Fruit fly (Drosophila melanogaster): ENCODE data around the gene CG42393.
A peak's percentile ranks its signal among the peaks of the same experiment; 100 is the strongest.

Gene CG42393

DNA sequence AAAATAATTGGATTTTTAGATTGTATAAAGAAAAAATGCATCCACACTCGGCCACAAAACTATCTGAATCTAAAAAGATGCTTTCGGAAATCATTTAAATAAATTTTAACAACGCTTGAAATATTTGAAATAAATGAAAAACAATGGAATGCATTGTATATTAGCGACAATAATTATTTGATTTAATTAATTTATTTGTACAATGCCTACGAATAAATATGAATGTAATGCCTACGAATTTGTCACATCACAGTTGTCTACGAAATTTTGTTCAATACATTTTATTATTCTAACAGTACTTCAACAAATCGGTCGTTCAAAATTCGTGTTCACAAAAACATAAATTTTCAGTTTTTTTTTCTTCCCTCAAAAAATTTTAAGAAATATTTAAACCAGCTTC, 2.5 kb upstream of the CG42393 start, which contains the start of gene CG32192:
TSS of gene CG32192 (plus strand) at position 301 of the 400 bp plus-strand sequence.
- TF ChIP-seq CG17806 (tag; optimal IDR thresholded peaks at IDR 0.05) (no peak), CG8301 (tag; optimal IDR thresholded peaks at IDR 0.05) (no peak), CG4496 (GFP tag; IDR thresholded peaks at IDR 0.05) (no peak), EcR (GFP tag; optimal IDR thresholded peaks at IDR 0.05) (no peak), CG15710 (tag; optimal IDR thresholded peaks at IDR 0.05) (no peak), CG34367 (tag; optimal IDR thresholded peaks at IDR 0.05) (no peak), CG8159 (tag; optimal IDR thresholded peaks at IDR 0.05) (no peak), gl (tag; optimal IDR thresholded peaks at IDR 0.05) (no peak), Ets98B (GFP tag; IDR thresholded peaks at IDR 0.05) (no peak), CG13204 (GFP tag; optimal IDR thresholded peaks at IDR 0.05) (no peak), D1 (tag; optimal IDR thresholded peaks at IDR 0.05) (no peak), CG10348 (GFP tag; IDR thresholded peaks at IDR 0.05) (no peak), Snoo (tag; optimal IDR thresholded peaks at IDR 0.05) (no peak), CG12605 (GFP tag; IDR thresholded peaks at IDR 0.05) (no peak), rn (GFP tag; IDR thresholded peaks at IDR 0.05) (no peak), CG14655 (GFP tag; optimal IDR thresholded peaks at IDR 0.05) (no peak), Pif1A (GFP tag; optimal IDR thresholded peaks at IDR 0.05) (no peak), Pif1B (GFP tag; optimal IDR thresholded peaks at IDR 0.05) (no peak), CG32121 (GFP tag; IDR thresholded peaks at IDR 0.05) (no peak)

dm6 chr3L:18044333-18045043, 2.0 kb downstream of the CG42393 start:
- TF ChIP-seq CG32121 (GFP tag; IDR thresholded peaks at IDR 0.05) = 0 out of 2 replicates have a peak, but pooled peaks have one; percentile 39
- TF ChIP-seq CG14655 (GFP tag; optimal IDR thresholded peaks at IDR 0.05) = no peak

DNA sequence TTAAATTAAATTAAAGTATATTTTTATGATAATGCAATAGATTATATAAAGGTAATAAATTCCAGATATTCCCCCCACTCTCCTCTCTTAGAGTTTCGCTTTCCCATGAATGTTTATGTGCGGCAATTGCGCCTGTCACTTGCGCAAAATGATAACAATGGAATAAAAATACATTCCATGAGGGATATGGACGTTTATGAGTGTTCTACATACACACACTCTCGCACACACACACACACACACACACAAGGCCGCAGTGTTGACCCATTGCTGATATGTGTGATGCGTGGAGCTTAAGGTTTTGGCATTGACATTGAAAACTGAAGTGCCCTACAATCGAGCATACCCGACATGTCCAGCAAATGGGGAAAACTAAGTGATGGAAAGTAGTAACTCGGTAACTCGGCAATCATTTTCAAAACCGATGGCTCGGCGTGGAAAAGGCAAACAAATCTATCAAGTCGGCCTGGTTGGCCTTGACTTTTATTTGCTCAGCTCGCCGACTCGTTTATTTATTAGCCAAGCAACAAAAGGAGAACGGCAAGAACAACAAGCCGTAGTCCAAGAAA, 4.1 kb downstream of the CG42393 start:
- peak; percentile 25 for TF ChIP-seq CG8159 (tag; optimal IDR thresholded peaks at IDR 0.05)
- TF ChIP-seq Pif1B (GFP tag; optimal IDR thresholded peaks at IDR 0.05) = no peak
- no peak for TF ChIP-seq Ets98B (GFP tag; IDR thresholded peaks at IDR 0.05)
- no peak for TF ChIP-seq CG12605 (GFP tag; IDR thresholded peaks at IDR 0.05)
- peak; percentile 74 for TF ChIP-seq EcR (GFP tag; optimal IDR thresholded peaks at IDR 0.05)
- peak; percentile 17 for TF ChIP-seq CG15710 (tag; optimal IDR thresholded peaks at IDR 0.05)
- peak; percentile 14 for TF ChIP-seq CG17806 (tag; optimal IDR thresholded peaks at IDR 0.05)
- TF ChIP-seq CG32121 (GFP tag; IDR thresholded peaks at IDR 0.05) = no peak
- TF ChIP-seq CG13204 (GFP tag; optimal IDR thresholded peaks at IDR 0.05) = no peak
- no peak for TF ChIP-seq D1 (tag; optimal IDR thresholded peaks at IDR 0.05)
- TF ChIP-seq gl (tag; optimal IDR thresholded peaks at IDR 0.05) = no peak
- TF ChIP-seq rn (GFP tag; IDR thresholded peaks at IDR 0.05) = no peak
- TF ChIP-seq CG4496 (GFP tag; IDR thresholded peaks at IDR 0.05) = no peak
- TF ChIP-seq CG9948 (tag; optimal IDR thresholded peaks at IDR 0.05) = peak; percentile 6

DNA sequence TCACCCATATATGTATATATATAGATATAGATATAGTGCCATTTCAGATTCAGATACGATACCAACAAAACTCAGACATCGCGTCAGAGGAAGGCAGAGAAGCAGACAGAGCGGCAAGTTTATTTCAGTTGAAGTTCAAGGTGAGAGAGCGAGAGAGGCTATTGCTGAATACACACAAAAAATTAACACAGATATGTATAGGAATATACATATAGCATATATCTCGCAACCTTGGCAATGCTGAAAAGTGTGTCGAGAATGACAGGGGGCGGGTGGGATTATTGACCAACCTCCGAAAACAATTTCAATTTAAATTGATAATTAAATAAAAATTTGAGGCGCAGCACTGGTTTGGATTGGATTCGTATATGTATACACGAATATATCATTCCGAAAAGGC, 14.5 kb downstream of the CG42393 start:
- no peak for TF ChIP-seq fd96Ca (GFP tag; IDR thresholded peaks at IDR 0.05)
- TF ChIP-seq EcR (GFP tag; optimal IDR thresholded peaks at IDR 0.05) = peak; percentile 93

DNA sequence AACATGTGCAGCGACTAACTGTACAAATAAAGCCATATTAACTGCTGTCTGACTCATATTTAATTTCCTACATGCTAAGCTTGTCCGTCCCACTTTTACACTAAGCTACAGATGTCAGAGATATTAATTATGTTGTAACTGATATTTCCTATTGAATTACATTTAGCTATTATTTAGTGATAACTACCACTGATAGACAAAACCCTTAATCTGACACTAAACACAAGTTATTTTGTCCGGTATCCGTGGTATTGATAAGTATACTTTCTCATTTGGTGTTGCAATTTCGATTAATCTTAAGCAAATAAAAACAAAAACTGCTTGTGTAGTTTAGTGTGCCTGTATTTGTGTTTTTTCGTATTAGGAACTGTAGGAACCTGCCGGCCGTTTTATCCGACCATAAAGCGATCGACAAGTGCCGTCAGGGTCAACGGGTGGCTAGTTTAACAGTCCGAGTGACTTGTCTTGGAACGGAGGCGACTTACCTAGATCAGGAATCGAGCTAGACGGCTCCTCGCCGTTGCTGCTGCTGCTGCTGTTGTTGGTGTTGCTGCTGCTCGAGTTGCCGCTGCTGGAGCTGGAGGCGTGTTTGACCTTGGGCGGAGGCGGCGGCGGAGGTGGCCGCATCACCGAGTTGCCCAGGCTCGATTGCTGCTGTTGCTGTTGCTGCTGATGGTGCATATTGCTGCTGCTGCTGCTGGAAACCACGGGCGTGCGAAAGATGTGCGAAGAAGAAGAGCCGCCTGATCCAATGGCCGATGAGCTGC, 15.4 kb downstream of the CG42393 start:
- TF ChIP-seq CG14655 (GFP tag; optimal IDR thresholded peaks at IDR 0.05) (no peak), CG34367 (tag; optimal IDR thresholded peaks at IDR 0.05) (peak; percentile 53), fd96Ca (GFP tag; IDR thresholded peaks at IDR 0.05) (no peak), CG13204 (GFP tag; optimal IDR thresholded peaks at IDR 0.05) (peak; percentile 78), gl (tag; optimal IDR thresholded peaks at IDR 0.05) (peak; percentile 17), CG9948 (tag; optimal IDR thresholded peaks at IDR 0.05) (peak; percentile 19), rn (GFP tag; IDR thresholded peaks at IDR 0.05) (no peak), Pif1A (GFP tag; optimal IDR thresholded peaks at IDR 0.05) (no peak), CG8301 (tag; optimal IDR thresholded peaks at IDR 0.05) (no peak), EcR (GFP tag; optimal IDR thresholded peaks at IDR 0.05) (peak; percentile 80), CG17806 (tag; optimal IDR thresholded peaks at IDR 0.05) (peak; percentile 60), CG8159 (tag; optimal IDR thresholded peaks at IDR 0.05) (no peak), D1 (tag; optimal IDR thresholded peaks at IDR 0.05) (no peak), CG15710 (tag; optimal IDR thresholded peaks at IDR 0.05) (peak; percentile 68), Pif1B (GFP tag; optimal IDR thresholded peaks at IDR 0.05) (no peak)

DNA sequence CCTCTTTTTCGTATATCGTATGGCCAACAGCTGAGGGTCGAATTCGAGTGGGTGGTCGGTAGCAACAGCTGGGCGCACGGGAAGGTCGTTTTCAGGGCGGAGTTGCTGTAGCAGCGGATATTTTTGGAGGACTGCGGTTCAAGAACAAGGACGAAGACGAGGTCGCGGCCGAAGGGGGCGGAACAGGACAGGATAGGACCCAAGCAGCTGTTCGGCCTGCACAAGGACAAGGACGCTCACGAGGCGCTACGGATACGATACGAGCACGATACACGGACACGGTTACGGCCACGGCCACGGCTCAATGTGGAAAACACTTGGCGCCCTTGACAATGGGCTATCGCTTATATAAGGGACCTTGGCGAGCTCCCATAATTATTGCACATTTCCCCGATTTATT, 18.7 kb downstream of the CG42393 start:
- TF ChIP-seq CG32121 (GFP tag; IDR thresholded peaks at IDR 0.05) (no peak), Pif1B (GFP tag; optimal IDR thresholded peaks at IDR 0.05) (no peak), rn (GFP tag; IDR thresholded peaks at IDR 0.05) (no peak), CG8301 (tag; optimal IDR thresholded peaks at IDR 0.05) (no peak), CG4496 (GFP tag; IDR thresholded peaks at IDR 0.05) (no peak), CG9948 (tag; optimal IDR thresholded peaks at IDR 0.05) (no peak), CG8159 (tag; optimal IDR thresholded peaks at IDR 0.05) (no peak), D1 (tag; optimal IDR thresholded peaks at IDR 0.05) (no peak), fd96Ca (GFP tag; IDR thresholded peaks at IDR 0.05) (no peak), EcR (GFP tag; optimal IDR thresholded peaks at IDR 0.05) (no peak), CG10348 (GFP tag; IDR thresholded peaks at IDR 0.05) (no peak)

All from whole organism, pupa.